Worm (Caenorhabditis elegans) whole organism, young adult: ENCODE results near the gene C44B7.5.
A peak's percentile ranks its signal among the peaks of the same experiment; 100 is the strongest.

Source experiments
- D2030.7 ChIP-seq: fragments of 200-800 bp; sonication (Bioruptor generic); IDR thresholded peaks from 2 replicates; pipeline ENCODE4 v1.3.6; 2022; ENCODE audit warnings: missing genetic modification reagents, missing genetic modification characterization, missing compliant biosample characterization
- F10E7.11 ChIP-seq: sonication (generic microtip); optimal IDR thresholded peaks from 2 replicates; lab custom pipeline; 2017; ENCODE audit warnings: mild to moderate bottlenecking, missing genetic modification characterization, moderate library complexity, missing compliant biosample characterization
- F37B4.10 ChIP-seq: fragments of 200-800 bp; sonication (Bioruptor generic); IDR thresholded peaks from 2 replicates; pipeline ENCODE4 v1.3.6; 2022; ENCODE audit warnings: missing genetic modification characterization, missing compliant biosample characterization
- F49E8.2 ChIP-seq: sonication (generic microtip); optimal IDR thresholded peaks from 3 replicates; lab custom pipeline; 2017; ENCODE audit warnings: missing genetic modification characterization, mild to moderate bottlenecking, missing compliant biosample characterization, antibody characterized with exemption, moderate library complexity; ENCODE audit not compliant: insufficient read depth
- F52B5.7 ChIP-seq: sonication (generic microtip); optimal IDR thresholded peaks from 2 replicates; lab custom pipeline; 2016; ENCODE audit warnings: mild to moderate bottlenecking, missing genetic modification characterization, missing compliant biosample characterization
- F55B11.4 ChIP-seq: sonication (generic microtip); optimal IDR thresholded peaks from 2 replicates; lab custom pipeline; 2016; ENCODE audit warnings: missing compliant biosample characterization, missing genetic modification characterization, borderline replicate concordance; ENCODE audit not compliant: insufficient read depth
- T07F8.4 ChIP-seq: sonication (generic microtip); optimal IDR thresholded peaks from 2 replicates; lab custom pipeline; 2016; ENCODE audit warnings: mild to moderate bottlenecking, missing genetic modification characterization, moderate library complexity, missing compliant biosample characterization
- Y56A3A.18 ChIP-seq: fragments of 200-800 bp; sonication (Bioruptor generic); IDR thresholded peaks from 2 replicates; pipeline ENCODE4 v1.3.6; 2022; ENCODE audit warnings: missing genetic modification reagents, missing genetic modification characterization, missing compliant biosample characterization
- Y67H2A.10 ChIP-seq: fragments of 200-800 bp; sonication (Bioruptor generic); conservative IDR thresholded peaks from 2 replicates; pipeline ENCODE4 v1.3.6; 2022; ENCODE audit warnings: missing genetic modification reagents, missing genetic modification characterization, missing compliant biosample characterization
- Y79H2A.3 ChIP-seq: fragments of 200-800 bp; sonication (Bioruptor generic); conservative IDR thresholded peaks from 2 replicates; pipeline ENCODE4 v1.3.6; 2022; ENCODE audit warnings: missing genetic modification reagents, missing genetic modification characterization, missing compliant biosample characterization
- ama-1 ChIP-seq, 3 experiments: fragments of 150-350 bp in 1 of 3; sonication (generic microtip) in 2 of 3; optimal IDR thresholded peaks; 2 replicates each; lab custom pipeline; 2014 to 2018; ENCODE audit warnings: missing biosample characterization in 2 of 3, missing genetic modification characterization in 2 of 3, missing genetic modification reagents in 2 of 3
- aptf-2 ChIP-seq: fragments of 200-800 bp; sonication (Bioruptor generic); conservative IDR thresholded peaks from 2 replicates; pipeline ENCODE4 v1.3.6; 2022; ENCODE audit warnings: missing genetic modification reagents, missing genetic modification characterization, missing compliant biosample characterization
- aptf-3 ChIP-seq: fragments of 200-800 bp; sonication (Bioruptor generic); IDR thresholded peaks from 2 replicates; pipeline ENCODE4 v1.3.6; 2022; ENCODE audit warnings: missing genetic modification characterization, missing compliant biosample characterization
- attf-5 ChIP-seq: fragments of 200-800 bp; sonication (Bioruptor generic); optimal IDR thresholded peaks from 2 replicates; lab custom pipeline; 2018; ENCODE audit warnings: mild to moderate bottlenecking, missing genetic modification characterization, missing compliant biosample characterization
- bed-2 ChIP-seq: fragments of 200-800 bp; sonication (Bioruptor generic); IDR thresholded peaks from 2 replicates; pipeline ENCODE4 v1.3.6; 2022; ENCODE audit warnings: missing genetic modification reagents, missing genetic modification characterization, missing compliant biosample characterization
- ccch-3 ChIP-seq: fragments of 200-800 bp; sonication (Bioruptor generic); optimal IDR thresholded peaks from 2 replicates; lab custom pipeline; 2018; ENCODE audit warnings: mild to moderate bottlenecking, missing genetic modification characterization, missing compliant biosample characterization
- ceh-100 ChIP-seq: fragments of 200-800 bp; sonication (Bioruptor generic); IDR thresholded peaks from 2 replicates; pipeline ENCODE4 v1.3.6; 2022; ENCODE audit warnings: missing genetic modification reagents, missing genetic modification characterization, missing compliant biosample characterization
- ceh-27 ChIP-seq: fragments of 200-800 bp; sonication (Bioruptor generic); optimal IDR thresholded peaks from 2 replicates; lab custom pipeline; 2018; ENCODE audit warnings: mild to moderate bottlenecking, missing genetic modification characterization, moderate library complexity, missing compliant biosample characterization
- dox-1 ChIP-seq: fragments of 200-800 bp; sonication (Bioruptor generic); IDR thresholded peaks from 2 replicates; pipeline ENCODE4 v1.3.6; 2022; ENCODE audit warnings: missing genetic modification reagents, missing genetic modification characterization, missing compliant biosample characterization
- dpl-1 ChIP-seq: fragments of 150-350 bp; optimal IDR thresholded peaks from 2 replicates; lab custom pipeline; 2014; ENCODE audit warnings: missing biosample characterization, missing genetic modification reagents, missing genetic modification characterization
- efl-1 ChIP-seq: fragments of 150-350 bp; optimal IDR thresholded peaks from 2 replicates; lab custom pipeline; 2014; ENCODE audit warnings: missing biosample characterization, missing genetic modification reagents, missing genetic modification characterization
- egl-18 ChIP-seq: fragments of 200-800 bp; sonication (Bioruptor generic); IDR thresholded peaks from 2 replicates; pipeline ENCODE4 v1.3.6; 2022; ENCODE audit warnings: missing genetic modification reagents, missing genetic modification characterization, missing compliant biosample characterization
- gei-17 ChIP-seq: fragments of 200-800 bp; sonication (Bioruptor generic); optimal IDR thresholded peaks from 2 replicates; lab custom pipeline; 2018; ENCODE audit warnings: mild to moderate bottlenecking, missing genetic modification characterization, missing compliant biosample characterization
- him-1 ChIP-seq: sonication (generic microtip); optimal IDR thresholded peaks from 2 replicates; lab custom pipeline; 2016; ENCODE audit warnings: missing genotype, missing genetic modification reagents, missing genetic modification characterization, missing compliant biosample characterization
- lin-54 ChIP-seq: fragments of 200-800 bp; sonication (Bioruptor generic); optimal IDR thresholded peaks from 2 replicates; lab custom pipeline; 2018; ENCODE audit warnings: mild to moderate bottlenecking, missing genetic modification characterization, missing compliant biosample characterization
- lsl-1 ChIP-seq: fragments of 200-800 bp; sonication (Bioruptor generic); optimal IDR thresholded peaks from 2 replicates; lab custom pipeline; 2018; ENCODE audit warnings: mild to moderate bottlenecking, missing genetic modification characterization, moderate library complexity, missing compliant biosample characterization
- madf-10 ChIP-seq: sonication (generic microtip); optimal IDR thresholded peaks from 2 replicates; lab custom pipeline; 2016; ENCODE audit warnings: mild to moderate bottlenecking, missing genetic modification characterization, missing compliant biosample characterization
- madf-3 ChIP-seq: fragments of 200-800 bp; sonication (Bioruptor generic); IDR thresholded peaks from 2 replicates; pipeline ENCODE4 v1.3.6; 2022; ENCODE audit warnings: missing genetic modification reagents, missing genetic modification characterization, missing compliant biosample characterization
- madf-6 ChIP-seq: fragments of 200-800 bp; sonication (Bioruptor generic); IDR thresholded peaks from 2 replicates; pipeline ENCODE4 v1.3.6; 2022; ENCODE audit warnings: missing genetic modification reagents, missing genetic modification characterization, missing compliant biosample characterization
- mcd-1 ChIP-seq: fragments of 200-800 bp; sonication (Bioruptor generic); IDR thresholded peaks from 2 replicates; pipeline ENCODE4 v1.3.6; 2022; ENCODE audit warnings: missing genetic modification reagents, missing genetic modification characterization, missing compliant biosample characterization
- nfyb-1 ChIP-seq: fragments of 200-800 bp; sonication (Bioruptor generic); IDR thresholded peaks from 2 replicates; pipeline ENCODE4 v1.3.6; 2022; ENCODE audit warnings: missing genetic modification reagents, missing genetic modification characterization, missing compliant biosample characterization
- nhr-80 ChIP-seq: sonication (generic microtip); optimal IDR thresholded peaks from 2 replicates; lab custom pipeline; 2016; ENCODE audit warnings: missing genetic modification characterization, missing compliant biosample characterization
- nhr-90 ChIP-seq: sonication (generic microtip); optimal IDR thresholded peaks from 2 replicates; lab custom pipeline; 2016; ENCODE audit warnings: missing genotype, mild to moderate bottlenecking, missing genetic modification characterization, missing compliant biosample characterization
- rec-8 ChIP-seq, 2 experiments: sonication (generic microtip); optimal IDR thresholded peaks; 2 replicates each; lab custom pipeline; 2016; ENCODE audit warnings: mild to moderate bottlenecking in 2 of 2, missing genetic modification characterization in 2 of 2, missing genetic modification reagents in 2 of 2, missing genotype in 2 of 2, missing biosample characterization in 1 of 2, missing compliant biosample characterization in 1 of 2, moderate library complexity in 1 of 2
- repo-1 ChIP-seq: sonication (generic microtip); optimal IDR thresholded peaks from 2 replicates; lab custom pipeline; 2017; ENCODE audit warnings: mild to moderate bottlenecking, missing genetic modification characterization, missing compliant biosample characterization
- rpc-1 ChIP-seq, 2 experiments: fragments of 150-350 bp in 1 of 2; sonication (generic microtip) in 1 of 2; optimal IDR thresholded peaks; 2 replicates each; lab custom pipeline; 2014 to 2018; ENCODE audit warnings: missing biosample characterization in 1 of 2, missing genetic modification characterization in 1 of 2, missing genetic modification reagents in 1 of 2, missing genotype in 1 of 2
- snpc-4 ChIP-seq, 5 experiments: fragments of 150-350 bp in 1 of 5; sonication (generic microtip) in 4 of 5; optimal IDR thresholded peaks; 2 replicates each; lab custom pipeline; 2014 to 2018; ENCODE audit warnings: missing genetic modification characterization in 5 of 5, missing biosample characterization in 3 of 5, antibody characterized with exemption in 2 of 5, mild to moderate bottlenecking in 2 of 5, missing compliant biosample characterization in 2 of 5, missing genotype in 2 of 5, moderate library complexity in 2 of 5, missing genetic modification reagents in 1 of 5
- tbp1 ChIP-seq: fragments of 200-800 bp; sonication (Bioruptor generic); optimal IDR thresholded peaks from 2 replicates; lab custom pipeline; 2018; ENCODE audit warnings: mild to moderate bottlenecking, missing genetic modification characterization, missing compliant biosample characterization
- tlf-1 ChIP-seq: fragments of 200-800 bp; sonication (Bioruptor generic); optimal IDR thresholded peaks from 2 replicates; lab custom pipeline; 2018; ENCODE audit warnings: mild to moderate bottlenecking, missing genetic modification characterization, missing compliant biosample characterization
- xnd-1 ChIP-seq: sonication (generic microtip); optimal IDR thresholded peaks from 2 replicates; lab custom pipeline; 2016; ENCODE audit warnings: missing genotype, missing genetic modification reagents, missing genetic modification characterization, missing compliant biosample characterization
- zfh-2 ChIP-seq: fragments of 200-800 bp; sonication (Bioruptor generic); conservative IDR thresholded peaks from 2 replicates; pipeline ENCODE4 v1.3.6; 2022; ENCODE audit warnings: missing genetic modification reagents, missing genetic modification characterization, missing compliant biosample characterization
- ztf-28 ChIP-seq: fragments of 200-800 bp; sonication (Bioruptor generic); IDR thresholded peaks from 2 replicates; pipeline ENCODE4 v1.3.6; 2022; ENCODE audit warnings: missing genetic modification reagents, missing genetic modification characterization, missing compliant biosample characterization
- ztf-6 ChIP-seq: fragments of 200-800 bp; sonication (Bioruptor generic); IDR thresholded peaks from 2 replicates; pipeline ENCODE4 v1.3.6; 2022; ENCODE audit warnings: missing genetic modification reagents, missing genetic modification characterization, missing compliant biosample characterization

The C44B7.5 gene

ce11 chrII:6843680-6844079 is 28.7 kb downstream of the C44B7.5 start:
- TF ChIP-seq egl-18 (GFP tag; lab: Robert Waterston, UW): no peak
- TF ChIP-seq F49E8.2: no peak
- peak; percentile 67; the same call in 1 of the 2 replicates for TF ChIP-seq madf-3 (GFP tag; lab: Robert Waterston, UW)
- no peak for TF ChIP-seq tbp1 (GFP tag; lab: Kevin White, UChicago)
- TF ChIP-seq nhr-90 (tag; lab: Kevin White, UChicago): no peak
- TF ChIP-seq ccch-3 (GFP tag; lab: Kevin White, UChicago): no peak
- no peak for TF ChIP-seq nhr-80 (tag; lab: Kevin White, UChicago)
- 0 out of 2 replicates have a peak, but pooled peaks have one; percentile 11 for TF ChIP-seq nfyb-1 (GFP tag; lab: Robert Waterston, UW)
- TF ChIP-seq bed-2 (GFP tag; lab: Robert Waterston, UW): no peak
- peak; percentile 19 for TF ChIP-seq xnd-1 (tag; lab: Kevin White, UChicago)
- peak; percentile 5 for TF ChIP-seq ceh-27 (GFP tag; lab: Kevin White, UChicago)
- no peak for TF ChIP-seq dox-1 (GFP tag; lab: Robert Waterston, UW)
- TF ChIP-seq zfh-2 (GFP tag; lab: Robert Waterston, UW): peak; percentile 71
- no peak for TF ChIP-seq ceh-100 (GFP tag; lab: Robert Waterston, UW)
- TF ChIP-seq F55B11.4 (tag; lab: Kevin White, UChicago): no peak
- TF ChIP-seq D2030.7 (GFP tag; lab: Robert Waterston, UW): 0 out of 2 replicates have a peak, but pooled peaks have one; percentile 19
- TF ChIP-seq madf-6: peak; percentile 69
- no peak for TF ChIP-seq F37B4.10 (GFP tag; lab: Robert Waterston, UW)
- TF ChIP-seq efl-1 (GFP tag; lab: Kevin White, UChicago): peak; percentile 53
- peak; percentile 96 for TF ChIP-seq madf-10
- TF ChIP-seq mcd-1: peak; percentile 27; the same call in 1 of the 2 replicates

DNA sequence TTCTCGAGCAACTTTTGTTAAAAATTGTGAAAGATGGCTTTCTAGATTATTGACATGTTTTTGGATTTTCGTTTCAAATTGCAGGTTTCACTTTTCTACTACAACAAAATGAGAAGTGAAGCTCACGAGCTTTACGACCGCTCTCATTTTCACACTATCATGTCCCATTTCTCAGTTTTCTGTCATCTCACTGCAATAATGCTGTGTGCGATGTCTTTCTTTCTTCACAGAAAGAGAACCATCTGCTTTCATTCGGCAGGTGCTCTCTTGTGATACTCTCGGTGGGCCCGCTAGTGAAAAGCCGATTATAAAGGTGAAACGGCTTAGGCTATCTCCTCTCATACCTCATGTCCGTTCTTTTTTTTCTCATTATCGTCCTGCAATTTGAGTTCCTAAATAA is 29.2 kb downstream of the C44B7.5 start:
- TF ChIP-seq snpc-4 (GFP tag; optimal IDR thresholded peaks at IDR 0.05; lab: Kevin White, UChicago) (no peak), snpc-4 (tag; optimal IDR thresholded peaks at IDR 0.05; lab: Kevin White, UChicago) (no peak), efl-1 (GFP tag; lab: Kevin White, UChicago) (no peak), rec-8 (tag; optimal IDR thresholded peaks at IDR 0.05; lab: Kevin White, UChicago) (no peak), ceh-100 (GFP tag; lab: Robert Waterston, UW) (0 out of 2 replicates have a peak, but pooled peaks have one; percentile 1), dpl-1 (GFP tag; lab: Kevin White, UChicago) (no peak), Y67H2A.10 (GFP tag; lab: Robert Waterston, UW) (no peak), tbp1 (GFP tag; lab: Kevin White, UChicago) (no peak), ztf-28 (no peak)

DNA sequence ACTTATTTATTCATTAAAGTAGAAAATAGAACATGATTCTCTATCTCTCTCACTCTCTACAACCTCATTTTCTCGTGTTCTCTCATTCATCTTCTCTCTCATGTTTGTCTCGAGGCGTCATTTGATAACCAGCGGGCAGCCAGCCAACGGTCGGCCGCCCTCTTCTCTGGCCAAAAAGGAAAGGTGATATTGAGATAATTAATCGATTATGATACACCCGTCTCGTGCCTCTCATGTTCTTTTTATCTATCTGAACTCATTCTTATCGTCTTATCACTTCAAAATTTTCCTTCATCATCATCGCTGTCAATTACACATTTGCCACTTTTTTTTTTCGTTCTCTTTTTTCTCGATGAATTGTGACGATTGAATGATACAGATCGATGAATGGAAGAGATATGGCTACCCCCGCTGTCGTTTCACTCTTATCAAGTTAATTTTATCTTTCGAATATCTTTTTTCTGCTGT is 29.7 kb downstream of the C44B7.5 start:
- no peak for TF ChIP-seq Y56A3A.18 (GFP tag; lab: Robert Waterston, UW)
- TF ChIP-seq lin-54 (GFP tag; lab: Kevin White, UChicago): peak; percentile 13
- no peak for TF ChIP-seq efl-1 (GFP tag; lab: Kevin White, UChicago)
- TF ChIP-seq dpl-1 (GFP tag; lab: Kevin White, UChicago): no peak
- no peak for TF ChIP-seq him-1
- TF ChIP-seq D2030.7 (GFP tag; lab: Robert Waterston, UW): no peak
- TF ChIP-seq tlf-1 (GFP tag; lab: Kevin White, UChicago): peak; percentile 58
- TF ChIP-seq ztf-6 (GFP tag; lab: Robert Waterston, UW): no peak
- no peak for TF ChIP-seq lsl-1 (GFP tag; lab: Kevin White, UChicago)
- no peak for TF ChIP-seq F10E7.11 (tag; lab: Kevin White, UChicago)
- 0 out of 2 replicates have a peak, but pooled peaks have one; percentile 17 for TF ChIP-seq ceh-100 (GFP tag; lab: Robert Waterston, UW)
- no peak for TF ChIP-seq F52B5.7 (tag; lab: Kevin White, UChicago)
- TF ChIP-seq Y79H2A.3 (GFP tag; lab: Robert Waterston, UW): no peak
- no peak for TF ChIP-seq repo-1 (tag; lab: Kevin White, UChicago)
- TF ChIP-seq T07F8.4 (tag; lab: Kevin White, UChicago): no peak
- no peak for TF ChIP-seq aptf-2 (GFP tag; lab: Robert Waterston, UW)
- TF ChIP-seq aptf-3 (GFP tag; lab: Robert Waterston, UW): no peak
- no peak for TF ChIP-seq rpc-1 (optimal IDR thresholded peaks at IDR 0.05; lab: Kevin White, UChicago)
- TF ChIP-seq rpc-1 (tag; optimal IDR thresholded peaks at IDR 0.05; lab: Kevin White, UChicago): no peak
- TF ChIP-seq ama-1 (optimal IDR thresholded peaks at IDR 0.05; lab: Kevin White, UChicago): no peak
- no peak for TF ChIP-seq ama-1 (GFP tag; optimal IDR thresholded peaks at IDR 0.05; lab: Kevin White, UChicago)
- TF ChIP-seq attf-5 (GFP tag; lab: Kevin White, UChicago): peak; percentile 76
- TF ChIP-seq ceh-27 (GFP tag; lab: Kevin White, UChicago): peak; percentile 59
- no peak for TF ChIP-seq gei-17
